Worm (Caenorhabditis elegans): ENCODE data around the gene asp-13.
A peak's percentile ranks its signal among the peaks of the same experiment; 100 is the strongest.

asp-13 gene

DNA sequence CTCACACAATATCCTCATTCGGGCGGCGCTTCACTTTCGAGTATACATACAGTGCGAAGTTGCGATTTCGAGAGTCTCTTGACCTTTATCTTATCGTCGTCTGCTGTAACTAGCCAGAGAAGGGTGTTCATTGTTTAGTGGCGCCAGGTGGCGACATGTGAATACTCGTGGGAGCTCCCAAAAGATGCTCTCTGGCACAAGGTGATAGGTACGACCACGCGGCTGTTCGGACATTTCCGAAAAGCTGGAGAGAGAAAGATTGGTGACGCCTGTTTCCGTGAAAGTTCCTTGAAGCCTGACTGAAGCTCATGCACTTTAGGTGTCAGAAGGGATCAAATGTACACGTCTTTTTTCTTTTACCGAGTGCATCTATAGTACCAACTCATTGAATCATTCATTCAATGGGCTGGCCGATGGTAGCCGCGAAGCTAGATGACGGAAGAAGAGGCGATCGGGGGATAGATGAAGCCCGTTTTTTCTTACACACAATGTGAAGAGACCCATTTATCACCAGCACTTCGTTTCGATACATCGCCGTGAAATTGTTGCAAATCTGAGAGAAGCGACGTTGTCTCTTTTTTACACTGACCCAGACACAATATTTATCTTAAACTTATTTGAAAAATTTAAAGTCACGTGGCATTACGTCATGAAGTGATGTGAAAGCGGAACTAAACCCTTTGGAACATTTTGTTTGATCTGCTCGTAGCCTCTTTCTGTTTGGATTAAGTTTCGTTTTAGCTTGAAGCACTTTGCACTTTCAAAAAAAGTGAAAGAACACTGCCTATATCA, 24.4 kb upstream of the asp-13 start (continued):
- TF ChIP-seq lin-1 (GFP tag; IDR thresholded peaks at IDR 0.05) (no peak), nhr-102 (tag; optimal IDR thresholded peaks at IDR 0.05) (no peak), aha-1 (tag) (peak; percentile 22), unc-62 (GFP tag; optimal IDR thresholded peaks at IDR 0.05 in 1 of 2) (peak in 1 of 2 experiments; percentile 67), unc-62 (tag; optimal IDR thresholded peaks at IDR 0.05) (no peak), nhr-48 (tag; optimal IDR thresholded peaks at IDR 0.05) (no peak), tra-1 (GFP tag; IDR thresholded peaks at IDR 0.05) (no peak), D1046.2 (GFP tag; IDR thresholded peaks at IDR 0.05) (no peak), duxl-1 (tag; optimal IDR thresholded peaks at IDR 0.05; ENCODE audit: poor library complexity) (no peak), hif-1 (tag; optimal IDR thresholded peaks at IDR 0.05) (no peak), php-3 (GFP tag; IDR thresholded peaks at IDR 0.05) (no peak), rbr-2 (tag; optimal IDR thresholded peaks at IDR 0.05) (no peak), ceh-62 (tag; optimal IDR thresholded peaks at IDR 0.05) (no peak), dpl-1 (GFP tag; optimal IDR thresholded peaks at IDR 0.05) (no peak), mdt-29 (GFP tag; IDR thresholded peaks at IDR 0.05) (no peak), nhr-41 (GFP tag; IDR thresholded peaks at IDR 0.05) (no peak), mxl-3 (GFP tag; optimal IDR thresholded peaks at IDR 0.05) (peak; percentile 0), F26F4.8 (GFP tag; conservative IDR thresholded peaks at IDR 0.05) (no peak), nhr-11 (tag; optimal IDR thresholded peaks at IDR 0.05) (peak; percentile 10), T20F7.1 (GFP tag; optimal IDR thresholded peaks at IDR 0.05) (no peak), madf-5 (GFP tag; IDR thresholded peaks at IDR 0.05) (no peak), nhr-111 (GFP tag; optimal IDR thresholded peaks at IDR 0.05) (no peak), ztf-7 (tag; optimal IDR thresholded peaks at IDR 0.05) (no peak)

DNA sequence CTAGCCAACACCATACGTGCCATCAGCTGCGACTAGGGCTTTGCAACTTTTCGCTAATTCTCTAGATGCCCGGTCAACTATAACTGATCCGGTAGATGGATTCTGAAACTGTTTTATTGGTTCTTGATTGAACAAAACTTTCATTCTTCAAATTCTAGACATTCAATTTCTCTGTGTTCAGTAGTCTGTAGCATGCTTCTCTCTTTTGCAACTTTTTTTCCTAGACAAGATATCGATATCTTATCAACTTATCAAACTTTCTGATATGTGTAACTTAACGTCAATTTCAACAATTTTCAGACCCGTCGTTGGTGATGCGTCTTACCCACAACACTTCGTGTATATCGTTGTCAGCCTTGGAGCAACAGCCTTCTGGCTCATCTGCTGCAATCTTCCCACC, 22.8 kb upstream of the asp-13 start, which contains the start of gene ZC190.4:
TSS of gene ZC190.4 (plus strand) at position 301 of the 400 bp plus-strand sequence.
- 0 out of 2 replicates have a peak, but pooled peaks have one; percentile 9 for TF ChIP-seq dmd-6 (GFP tag; IDR thresholded peaks at IDR 0.05)
- TF ChIP-seq vab-7 (GFP tag; IDR thresholded peaks at IDR 0.05): no peak

DNA sequence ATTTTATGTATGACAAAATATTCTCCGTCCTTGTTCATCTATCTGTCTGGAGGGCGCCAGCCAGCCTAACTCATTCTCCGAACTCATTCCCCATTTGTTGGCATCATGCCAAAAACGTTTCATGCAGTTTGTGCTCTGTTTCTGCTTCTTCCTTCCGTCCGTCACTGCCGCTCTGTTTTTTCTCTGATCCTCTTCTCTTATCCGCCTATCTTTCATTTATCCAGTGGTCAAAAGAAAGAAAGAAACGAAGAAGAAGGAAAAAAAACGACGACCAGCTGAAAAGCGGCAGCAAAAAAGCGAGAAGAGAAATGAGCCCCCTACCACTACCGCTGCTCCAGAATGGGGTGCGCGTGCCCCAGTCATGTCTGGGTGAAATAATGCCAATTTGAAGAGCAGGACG, 20.0 kb upstream of the asp-13 start:
- TF ChIP-seq mdl-1 (tag; optimal IDR thresholded peaks at IDR 0.05) (peak in 1 of 2 experiments; percentile 54), F37D6.2 (tag; optimal IDR thresholded peaks at IDR 0.05) (no peak), aly-2 (tag; optimal IDR thresholded peaks at IDR 0.05) (no peak), duxl-1 (tag; optimal IDR thresholded peaks at IDR 0.05; ENCODE audit: poor library complexity) (peak; percentile 3), hlh-11 (tag; optimal IDR thresholded peaks at IDR 0.05) (peak; percentile 45), mes-2 (tag; optimal IDR thresholded peaks at IDR 0.05; ENCODE audit: poor library complexity, severe bottlenecking) (peak; percentile 10), lsy-2 (tag; optimal IDR thresholded peaks at IDR 0.05) (peak in 1 of 2 experiments; percentile 28), Y5F2A.4 (GFP tag; optimal IDR thresholded peaks at IDR 0.05) (no peak), lin-15B (tag; optimal IDR thresholded peaks at IDR 0.05) (no peak), nhr-77 (tag; optimal IDR thresholded peaks at IDR 0.05) (no peak), nhr-41 (GFP tag; IDR thresholded peaks at IDR 0.05) (no peak), mep-1 (tag; optimal IDR thresholded peaks at IDR 0.05) (peak; percentile 17), nhr-48 (tag; optimal IDR thresholded peaks at IDR 0.05) (peak; percentile 10), lin-1 (GFP tag; IDR thresholded peaks at IDR 0.05) (no peak), Y48G9A.11 (GFP tag; IDR thresholded peaks at IDR 0.05) (no peak), dmd-8 (GFP tag; IDR thresholded peaks at IDR 0.05) (no peak), nhr-6 (tag; optimal IDR thresholded peaks at IDR 0.05) (no peak), rbr-2 (tag; optimal IDR thresholded peaks at IDR 0.05) (peak; percentile 8), F44E2.7 (GFP tag; IDR thresholded peaks at IDR 0.05) (no peak), egl-43 (GFP tag; IDR thresholded peaks at IDR 0.05) (0 out of 2 replicates have a peak, but pooled peaks have one; percentile 45), zag-1 (tag; optimal IDR thresholded peaks at IDR 0.05) (no peak), fos-1 (tag; optimal IDR thresholded peaks at IDR 0.05) (no peak), hmg-1.1 (GFP tag; IDR thresholded peaks at IDR 0.05) (peak; percentile 46; the same call in 1 of the 2 replicates), attf-4 (tag; optimal IDR thresholded peaks at IDR 0.05) (no peak), gei-8 (GFP tag; optimal IDR thresholded peaks at IDR 0.05) (no peak), egl-27 (tag; optimal IDR thresholded peaks at IDR 0.05) (no peak), zip-2 (tag; optimal IDR thresholded peaks at IDR 0.05) (no peak), set-16 (GFP tag; IDR thresholded peaks at IDR 0.05) (peak; percentile 40)
